Worm (Caenorhabditis elegans) whole organism, early embryonic: ENCODE data around the gene C50E3.12.

ENCODE experiments used
- B0310.2 ChIP-seq: sonication (generic microtip); optimal IDR thresholded peaks from 2 replicates; lab custom pipeline; 2016; ENCODE audit warnings: mild to moderate bottlenecking, missing genetic modification characterization, missing compliant biosample characterization
- ama-1 ChIP-seq: fragments of 150-350 bp; optimal IDR thresholded peaks from 2 replicates; lab custom pipeline; 2014
- flt-1 ChIP-seq: fragments of 200-800 bp; sonication (Bioruptor generic); IDR thresholded peaks from 2 replicates; pipeline ENCODE4 v1.3.6; 2022; ENCODE audit warnings: missing genetic modification characterization, missing compliant biosample characterization
- hmbx-1 ChIP-seq: sonication (generic microtip); optimal IDR thresholded peaks from 2 replicates; lab custom pipeline; 2016; ENCODE audit warnings: mild to moderate bottlenecking, missing genetic modification characterization, missing compliant biosample characterization
- hmg-4 ChIP-seq: fragments of 200-800 bp; sonication (Bioruptor generic); optimal IDR thresholded peaks from 2 replicates; lab custom pipeline; 2018; ENCODE audit warnings: mild to moderate bottlenecking, missing genetic modification characterization, missing compliant biosample characterization
- scrt-1 ChIP-seq: fragments of 200-800 bp; sonication (Bioruptor generic); IDR thresholded peaks from 2 replicates; pipeline ENCODE4 v1.3.6; 2022; ENCODE audit warnings: missing genetic modification characterization, missing compliant biosample characterization
- tbx-11 ChIP-seq: fragments of 200-800 bp; sonication (Bioruptor generic); IDR thresholded peaks from 2 replicates; pipeline ENCODE4 v1.3.6; 2022; ENCODE audit warnings: missing genetic modification characterization, missing compliant biosample characterization
- tbx-37 ChIP-seq: fragments of 200-800 bp; sonication (Bioruptor generic); conservative IDR thresholded peaks from 2 replicates; pipeline ENCODE4 v1.3.6; 2022; ENCODE audit warnings: missing genetic modification reagents, missing genetic modification characterization, missing compliant biosample characterization

- TF ChIP-seq hmg-4 (GFP tag; lab: Kevin White, UChicago) (no peak), ama-1 (lab: Kevin White, UChicago) (no peak), flt-1 (no peak), scrt-1 (GFP tag; lab: Robert Waterston, UW) (no peak), tbx-37 (GFP tag; lab: Robert Waterston, UW) (no peak), B0310.2 (tag; lab: Kevin White, UChicago) (no peak), tbx-11 (GFP tag; lab: Robert Waterston, UW) (no peak), hmbx-1 (tag; lab: Kevin White, UChicago) (no peak)
Observed at ce11 chrV:7643416-7643815, 21.6 kb upstream of the C50E3.12 start, which contains the start of gene F07C4.11.
